Worm (Caenorhabditis elegans) whole organism, midembryonic: Measurements from ENCODE around the gene F10E9.4.
"Not testable (repeated sequence)": the region's sequence is repeated elsewhere in the genome, so short reads cannot be mapped to it uniquely, and the experiment has no call there.

ENCODE experiments used
- T22C8.4 ChIP-seq: fragments of 200-800 bp; sonication (Bioruptor generic); IDR thresholded peaks from 2 replicates; pipeline ENCODE4 v1.3.6; 2022; ENCODE audit warnings: missing genetic modification characterization, missing compliant biosample characterization
- cog-1 ChIP-seq: sonication (generic microtip); optimal IDR thresholded peaks from 2 replicates; lab custom pipeline; 2016; ENCODE audit warnings: missing genetic modification characterization, missing compliant biosample characterization
- flt-1 ChIP-seq: fragments of 200-800 bp; sonication (Bioruptor generic); IDR thresholded peaks from 2 replicates; pipeline ENCODE4 v1.3.6; 2022; ENCODE audit warnings: missing genetic modification characterization, missing compliant biosample characterization
- klf-2 ChIP-seq: fragments of 200-800 bp; sonication (Bioruptor generic); conservative IDR thresholded peaks from 2 replicates; pipeline ENCODE4 v1.3.6; 2022; ENCODE audit warnings: missing genetic modification reagents, missing genetic modification characterization, missing compliant biosample characterization
- med-1 ChIP-seq: sonication (generic microtip); optimal IDR thresholded peaks from 2 replicates; lab custom pipeline; 2017; ENCODE audit warnings: missing genetic modification characterization, mild to moderate bottlenecking, missing compliant biosample characterization, antibody characterized with exemption, missing genetic modification reagents; ENCODE audit not compliant: insufficient read depth
- ref-1 ChIP-seq: fragments of 200-800 bp; sonication (Bioruptor generic); conservative IDR thresholded peaks from 2 replicates; pipeline ENCODE4 v1.3.6; 2022; ENCODE audit warnings: missing genetic modification reagents, missing genetic modification characterization, missing compliant biosample characterization
- tab-1 ChIP-seq: fragments of 200-800 bp; sonication (Bioruptor generic); IDR thresholded peaks from 2 replicates; pipeline ENCODE4 v1.3.6; 2022; ENCODE audit warnings: missing genetic modification characterization, missing compliant biosample characterization
- ztf-23 ChIP-seq: fragments of 200-800 bp; sonication (Bioruptor generic); IDR thresholded peaks from 2 replicates; pipeline ENCODE4 v1.3.6; 2022; ENCODE audit warnings: missing genetic modification reagents, missing genetic modification characterization, missing compliant biosample characterization
- ztf-29 ChIP-seq: fragments of 200-800 bp; sonication (Bioruptor generic); IDR thresholded peaks from 2 replicates; pipeline ENCODE4 v1.3.6; 2022; ENCODE audit warnings: missing genetic modification reagents, missing genetic modification characterization, missing compliant biosample characterization

F10E9.4 gene

DNA sequence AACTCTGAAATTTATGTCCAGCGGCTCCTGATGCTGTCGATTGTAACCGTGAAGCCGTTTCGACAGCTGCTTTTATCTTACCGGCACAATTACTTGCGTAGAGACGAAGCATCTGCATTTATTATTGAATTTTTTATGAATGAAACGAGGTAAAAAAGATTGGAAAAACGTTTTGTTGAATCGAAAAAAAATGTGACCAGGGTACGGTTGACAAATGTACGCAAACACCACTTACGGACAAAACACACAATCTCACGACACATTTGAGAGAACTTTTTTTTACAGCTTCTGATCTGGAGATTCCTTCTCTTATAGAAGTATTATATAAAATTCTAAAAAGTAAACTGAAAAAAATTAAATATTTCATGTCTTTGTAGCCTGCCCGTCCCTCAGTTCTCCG is 23.4 kb downstream of the F10E9.4 start, which contains the start of the genes mrps-18A and ZC262.2:
Gene mrps-18A, minus strand, starts transcription at position 141 of the 400 bp plus-strand sequence.
Gene ZC262.2, plus strand, starts transcription at position 284 of the 400 bp plus-strand sequence.
- TF ChIP-seq T22C8.4 (GFP tag; lab: Robert Waterston, UW) (no peak), klf-2 (GFP tag; lab: Robert Waterston, UW) (no peak), cog-1 (tag; lab: Kevin White, UChicago) (no peak), ref-1 (GFP tag; lab: Robert Waterston, UW) (no peak), flt-1 (GFP tag; lab: Robert Waterston, UW) (no peak), ztf-23 (GFP tag; lab: Robert Waterston, UW) (no peak), tab-1 (GFP tag; lab: Robert Waterston, UW) (no peak), ztf-29 (GFP tag; lab: Robert Waterston, UW) (no peak), med-1 (GFP tag; lab: Kevin White, UChicago) (no peak)

- TF ChIP-seq ztf-23 (GFP tag; lab: Robert Waterston, UW) (no peak), tab-1 (GFP tag; lab: Robert Waterston, UW) (no peak), T22C8.4 (GFP tag; lab: Robert Waterston, UW) (no peak), med-1 (GFP tag; lab: Kevin White, UChicago) (no peak), ref-1 (GFP tag; lab: Robert Waterston, UW) (no peak), ztf-29 (GFP tag; lab: Robert Waterston, UW) (no peak), klf-2 (GFP tag; lab: Robert Waterston, UW) (no peak), cog-1 (tag; lab: Kevin White, UChicago) (no peak), flt-1 (GFP tag; lab: Robert Waterston, UW) (no peak)
Observed at ce11 chrIII:8334432-8334831, 26.1 kb downstream of the F10E9.4 start, which contains the start of gene ZC262.4. Gene ZC262.4 (minus strand): TSS chrIII:8334532.

ce11 chrIII:8339372-8339771 is 31.0 kb downstream of the F10E9.4 start, which contains the start of gene clc-28:
Gene clc-28 (minus strand): TSS chrIII:8339472.
- TF ChIP-seq med-1 (GFP tag; lab: Kevin White, UChicago); ref-1 (GFP tag; lab: Robert Waterston, UW); ztf-23 (GFP tag; lab: Robert Waterston, UW): not testable (repeated sequence)

ce11 chrIII:8344283-8344682 is 35.9 kb downstream of the F10E9.4 start, which contains the start of gene ZC262.7:
Gene ZC262.7 (minus strand): TSS chrIII:8344336.
- not testable (repeated sequence) for TF ChIP-seq flt-1, klf-2, ztf-23 (GFP tag; lab: Robert Waterston, UW)

ce11 chrIII:8347822-8348221 is 39.5 kb downstream of the F10E9.4 start, which contains the start of gene clc-29:
Gene clc-29 (minus strand): TSS chrIII:8347922.
- TF ChIP-seq ztf-29, flt-1, T22C8.4 (GFP tag; lab: Robert Waterston, UW): not testable (repeated sequence)

DNA sequence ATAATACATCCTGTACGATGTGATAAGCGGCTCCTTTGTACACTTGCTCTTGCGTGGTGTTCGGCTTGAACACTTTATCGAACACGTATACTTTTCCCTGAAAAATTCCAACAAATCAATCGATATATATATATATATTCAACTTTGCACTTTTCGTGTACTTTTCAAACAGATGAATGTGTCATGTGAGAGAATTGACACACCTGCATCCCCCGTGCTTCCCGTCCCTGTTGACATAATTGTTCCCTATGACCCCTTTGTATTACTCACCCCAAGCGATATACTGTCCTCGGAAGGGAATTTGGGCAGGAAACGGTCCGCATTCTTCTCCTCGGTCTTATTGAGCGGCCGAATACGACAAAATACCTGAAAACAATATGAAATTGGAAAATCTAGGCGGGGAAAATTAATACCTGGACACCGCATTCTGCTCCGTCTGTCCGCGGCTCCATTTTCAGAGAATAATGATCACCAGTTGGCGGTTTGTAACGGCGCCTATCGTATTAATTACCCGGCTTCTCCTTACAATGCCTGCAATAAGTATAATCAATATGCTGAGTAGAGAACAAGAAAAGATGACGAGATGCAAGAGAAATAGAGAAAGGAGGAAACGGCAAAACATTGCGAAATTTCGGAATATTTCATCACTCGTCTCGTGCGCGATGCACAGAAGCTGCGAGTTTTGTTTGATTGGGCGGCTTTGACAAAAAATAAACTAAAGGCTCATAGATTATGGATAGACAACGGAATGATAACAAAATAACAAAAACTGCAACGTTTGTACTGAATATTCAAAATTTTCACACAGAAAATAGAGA is 46.5 kb downstream of the F10E9.4 start, which contains the start of gene unc-116:
Gene unc-116, minus strand, starts transcription at position 531 of the 818 bp plus-strand sequence.
- TF ChIP-seq klf-2 (GFP tag; lab: Robert Waterston, UW) (no peak), med-1 (GFP tag; lab: Kevin White, UChicago) (no peak), ref-1 (GFP tag; lab: Robert Waterston, UW) (no peak)

DNA sequence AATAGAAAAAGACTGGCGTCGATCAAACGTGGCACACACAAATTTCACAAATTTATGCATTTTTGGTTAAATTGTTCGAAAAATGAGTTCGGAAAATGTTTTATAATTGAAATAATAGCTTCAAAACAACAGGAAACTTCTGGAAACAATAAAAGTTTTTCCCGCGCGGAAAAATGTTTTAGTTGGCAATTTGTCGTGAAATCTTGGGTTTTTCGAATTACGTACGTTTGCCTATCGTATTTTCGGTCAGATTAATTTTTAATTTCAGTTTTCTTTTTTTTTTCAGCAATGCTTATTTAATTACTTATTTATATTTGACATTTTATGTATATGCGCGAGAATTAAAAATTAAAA is 47.1 kb downstream of the F10E9.4 start:
- TF ChIP-seq klf-2 (GFP tag; lab: Robert Waterston, UW) (no peak), ztf-29 (GFP tag; lab: Robert Waterston, UW) (no peak), T22C8.4 (GFP tag; lab: Robert Waterston, UW) (no peak), cog-1 (tag; lab: Kevin White, UChicago) (no peak), ref-1 (GFP tag; lab: Robert Waterston, UW) (no peak), tab-1 (GFP tag; lab: Robert Waterston, UW) (no peak), flt-1 (GFP tag; lab: Robert Waterston, UW) (no peak), med-1 (GFP tag; lab: Kevin White, UChicago) (no peak), ztf-23 (GFP tag; lab: Robert Waterston, UW) (no peak)

ce11 chrIII:8356407-8356881 is 48.1 kb downstream of the F10E9.4 start:
- peak; percentile 27; the same call in 1 of the 2 replicates for TF ChIP-seq ztf-29 (GFP tag; lab: Robert Waterston, UW)
- no peak for TF ChIP-seq ref-1 (GFP tag; lab: Robert Waterston, UW)
- no peak for TF ChIP-seq tab-1 (GFP tag; lab: Robert Waterston, UW)
- no peak for TF ChIP-seq med-1 (GFP tag; lab: Kevin White, UChicago)
- TF ChIP-seq T22C8.4 (GFP tag; lab: Robert Waterston, UW): no peak
- peak; percentile 67 for TF ChIP-seq cog-1 (tag; lab: Kevin White, UChicago)
- TF ChIP-seq ztf-23 (GFP tag; lab: Robert Waterston, UW): no peak
- TF ChIP-seq flt-1 (GFP tag; lab: Robert Waterston, UW): peak; percentile 68

ce11 chrIII:8358213-8358672 is 49.9 kb downstream of the F10E9.4 start, which contains the start of the genes R05D3.8 and rfp-1:
Gene R05D3.8 (minus strand): TSS chrIII:8358327.
Gene rfp-1 (plus strand): TSS chrIII:8358622.
- TF ChIP-seq klf-2 (GFP tag; lab: Robert Waterston, UW) (no peak), cog-1 (tag; lab: Kevin White, UChicago) (peak; percentile 9)
